Fruit fly (Drosophila melanogaster) whole organism, pupa: Measurements from ENCODE around the gene Ski6.

Source experiments
- CG10348 ChIP-seq: fragments of 200-800 bp; sonication (Bioruptor generic); IDR thresholded peaks from 2 replicates; pipeline ENCODE4 v1.3.6; 2022; ENCODE audit warnings: missing biosample characterization, missing genetic modification characterization
- CG12605 ChIP-seq: fragments of 200-800 bp; sonication (Bioruptor generic); IDR thresholded peaks from 2 replicates; pipeline ENCODE4 v1.3.6; 2022; ENCODE audit warnings: missing biosample characterization, missing genetic modification characterization
- CG13204 ChIP-seq: fragments of 200-800 bp; sonication (Bioruptor generic); optimal IDR thresholded peaks from 2 replicates; lab custom pipeline; 2018; ENCODE audit warnings: missing biosample characterization, mild to moderate bottlenecking, missing genetic modification characterization, moderate library complexity
- CG14655 ChIP-seq: fragments of 200-800 bp; sonication (Bioruptor generic); optimal IDR thresholded peaks from 3 replicates; lab custom pipeline; 2017; ENCODE audit warnings: mild to moderate bottlenecking, missing biosample characterization, missing genetic modification reagents, missing genetic modification characterization
- CG15710 ChIP-seq: fragments of 200-800 bp; sonication (Bioruptor generic); optimal IDR thresholded peaks from 2 replicates; lab custom pipeline; 2018; ENCODE audit warnings: missing biosample characterization, mild to moderate bottlenecking, missing genetic modification characterization, moderate library complexity
- CG17806 ChIP-seq: fragments of 200-800 bp; sonication (Bioruptor generic); optimal IDR thresholded peaks from 2 replicates; lab custom pipeline; 2018; ENCODE audit warnings: missing biosample characterization, mild to moderate bottlenecking, missing genetic modification characterization, moderate library complexity
- CG32121 ChIP-seq: fragments of 200-800 bp; sonication (Bioruptor generic); IDR thresholded peaks from 2 replicates; pipeline ENCODE4 v1.3.6; 2022; ENCODE audit warnings: missing biosample characterization, missing genetic modification characterization
- CG34367 ChIP-seq: fragments of 200-800 bp; sonication (Bioruptor generic); optimal IDR thresholded peaks from 2 replicates; lab custom pipeline; 2018; ENCODE audit warnings: missing biosample characterization, mild to moderate bottlenecking, missing genetic modification characterization
- CG4496 ChIP-seq: fragments of 200-800 bp; sonication (Bioruptor generic); IDR thresholded peaks from 3 replicates; pipeline ENCODE4 v1.3.6; 2022; ENCODE audit warnings: missing biosample characterization, missing genetic modification characterization
- CG8159 ChIP-seq: fragments of 200-800 bp; sonication (Bioruptor generic); optimal IDR thresholded peaks from 3 replicates; lab custom pipeline; 2018; ENCODE audit warnings: missing biosample characterization, mild to moderate bottlenecking, missing genetic modification characterization, moderate library complexity
- CG8301 ChIP-seq: fragments of 200-800 bp; sonication (Bioruptor generic); optimal IDR thresholded peaks from 2 replicates; lab custom pipeline; 2018; ENCODE audit warnings: missing biosample characterization, mild to moderate bottlenecking, missing genetic modification characterization
- CG9948 ChIP-seq: fragments of 200-800 bp; sonication (Bioruptor generic); optimal IDR thresholded peaks from 2 replicates; lab custom pipeline; 2018; ENCODE audit warnings: missing biosample characterization, mild to moderate bottlenecking, missing genetic modification characterization, moderate library complexity
- D1 ChIP-seq: fragments of 200-800 bp; sonication (Bioruptor generic); optimal IDR thresholded peaks from 2 replicates; lab custom pipeline; 2018; ENCODE audit warnings: missing biosample characterization, mild to moderate bottlenecking, missing genetic modification characterization, moderate library complexity
- EcR ChIP-seq: fragments of 200-800 bp; sonication (Bioruptor generic); optimal IDR thresholded peaks from 3 replicates; lab custom pipeline; 2019; ENCODE audit warnings: missing biosample characterization, missing genetic modification characterization, mild to moderate bottlenecking, moderate library complexity, missing genetic modification reagents
- Ets98B ChIP-seq: fragments of 200-800 bp; sonication (Bioruptor generic); IDR thresholded peaks from 2 replicates; pipeline ENCODE4 v1.3.6; 2022; ENCODE audit warnings: missing biosample characterization, missing genetic modification characterization
- Pif1A ChIP-seq: fragments of 200-800 bp; sonication (Bioruptor generic); optimal IDR thresholded peaks from 3 replicates; lab custom pipeline; 2016; ENCODE audit warnings: missing biosample characterization, missing genetic modification characterization
- Pif1B ChIP-seq: fragments of 200-800 bp; sonication (Bioruptor generic); optimal IDR thresholded peaks from 3 replicates; lab custom pipeline; 2016; ENCODE audit warnings: missing biosample characterization, missing genetic modification characterization
- Snoo ChIP-seq: fragments of 200-800 bp; sonication (Bioruptor generic); optimal IDR thresholded peaks from 3 replicates; lab custom pipeline; 2017; ENCODE audit warnings: missing biosample characterization, mild to moderate bottlenecking, missing genetic modification characterization, inconsistent platforms
- fd96Ca ChIP-seq: fragments of 200-800 bp; sonication (Bioruptor generic); IDR thresholded peaks from 3 replicates; pipeline ENCODE4 v1.3.6; 2022; ENCODE audit warnings: missing biosample characterization, missing genetic modification characterization
- gl ChIP-seq: fragments of 200-800 bp; sonication (Bioruptor generic); optimal IDR thresholded peaks from 2 replicates; lab custom pipeline; 2018; ENCODE audit warnings: missing biosample characterization, mild to moderate bottlenecking, missing genetic modification characterization
- rn ChIP-seq: fragments of 200-800 bp; sonication (Bioruptor generic); IDR thresholded peaks from 2 replicates; pipeline ENCODE4 v1.3.6; 2022; ENCODE audit warnings: missing biosample characterization, missing genetic modification characterization

The Ski6 gene

DNA sequence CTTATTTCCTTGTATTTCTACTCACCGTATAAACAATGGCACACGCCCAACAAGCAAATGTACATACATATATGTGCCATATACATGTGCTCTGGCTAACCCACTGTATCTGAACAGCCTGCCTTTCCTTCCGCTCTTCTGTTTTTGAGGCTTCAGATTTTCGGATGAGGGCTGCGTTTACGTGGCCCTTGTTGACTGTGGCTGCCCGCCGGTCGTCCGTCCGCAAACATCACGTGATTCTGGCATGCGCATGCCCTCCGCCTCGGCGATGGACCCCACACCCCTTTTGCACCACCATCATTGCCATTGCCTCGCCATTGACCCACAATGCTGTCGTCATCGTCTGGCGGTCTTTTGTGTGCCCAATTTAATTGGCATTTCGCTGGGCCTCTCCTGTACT, 17.0 kb downstream of the Ski6 start:
- TF ChIP-seq gl (peak; percentile 3), CG13204 (GFP tag; lab: Kevin White, UChicago) (peak; percentile 54), CG8159 (tag; lab: Kevin White, UChicago) (no peak), CG12605 (GFP tag; lab: Robert Waterston, UW) (0 out of 2 replicates have a peak, but pooled peaks have one; percentile 10), CG8301 (tag; lab: Kevin White, UChicago) (no peak), D1 (tag; lab: Kevin White, UChicago) (no peak), CG34367 (no peak), rn (no peak), CG4496 (no peak), CG9948 (tag; lab: Kevin White, UChicago) (no peak), CG17806 (tag; lab: Kevin White, UChicago) (no peak), CG15710 (tag; lab: Kevin White, UChicago) (no peak), fd96Ca (GFP tag; lab: Robert Waterston, UW) (peak; percentile 44; the same call in 1 of the 3 replicates), Ets98B (GFP tag; lab: Robert Waterston, UW) (peak; percentile 9; the same call in 1 of the 2 replicates), CG32121 (GFP tag; lab: Robert Waterston, UW) (peak; percentile 45; the same call in 1 of the 2 replicates), Pif1B (GFP tag; lab: Kevin White, UChicago) (no peak), Pif1A (no peak), CG14655 (GFP tag; lab: Kevin White, UChicago) (no peak), CG10348 (no peak), EcR (GFP tag; lab: Kevin White, UChicago) (peak; percentile 49), Snoo (tag; lab: Kevin White, UChicago) (peak; percentile 48)

DNA sequence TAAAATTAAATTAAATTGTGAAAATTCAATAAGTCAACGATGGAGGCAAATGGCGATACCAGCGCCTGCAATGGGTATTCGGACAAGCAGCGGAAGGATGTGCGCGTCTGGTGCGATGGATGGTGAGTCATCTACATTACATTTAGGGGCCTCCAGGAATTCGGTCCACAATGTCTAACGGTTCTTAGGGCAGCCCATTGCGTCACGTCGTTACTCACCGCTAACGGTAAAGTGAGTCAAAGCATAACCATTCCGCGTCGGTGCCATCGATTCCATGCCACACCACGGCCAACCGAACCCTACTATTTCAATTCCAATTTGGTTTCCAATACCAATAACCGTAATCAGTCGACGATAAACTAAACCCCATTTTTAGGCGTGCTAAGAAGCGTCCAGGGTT, 18.1 kb downstream of the Ski6 start:
- TF ChIP-seq CG12605 (GFP tag; lab: Robert Waterston, UW) (no peak), fd96Ca (GFP tag; lab: Robert Waterston, UW) (no peak), rn (no peak), CG13204 (GFP tag; lab: Kevin White, UChicago) (no peak), Pif1A (no peak), EcR (GFP tag; lab: Kevin White, UChicago) (no peak), CG15710 (tag; lab: Kevin White, UChicago) (no peak), D1 (tag; lab: Kevin White, UChicago) (no peak), CG9948 (tag; lab: Kevin White, UChicago) (no peak)
- TF ChIP-seq, all 21 proteins: peak for 0

DNA sequence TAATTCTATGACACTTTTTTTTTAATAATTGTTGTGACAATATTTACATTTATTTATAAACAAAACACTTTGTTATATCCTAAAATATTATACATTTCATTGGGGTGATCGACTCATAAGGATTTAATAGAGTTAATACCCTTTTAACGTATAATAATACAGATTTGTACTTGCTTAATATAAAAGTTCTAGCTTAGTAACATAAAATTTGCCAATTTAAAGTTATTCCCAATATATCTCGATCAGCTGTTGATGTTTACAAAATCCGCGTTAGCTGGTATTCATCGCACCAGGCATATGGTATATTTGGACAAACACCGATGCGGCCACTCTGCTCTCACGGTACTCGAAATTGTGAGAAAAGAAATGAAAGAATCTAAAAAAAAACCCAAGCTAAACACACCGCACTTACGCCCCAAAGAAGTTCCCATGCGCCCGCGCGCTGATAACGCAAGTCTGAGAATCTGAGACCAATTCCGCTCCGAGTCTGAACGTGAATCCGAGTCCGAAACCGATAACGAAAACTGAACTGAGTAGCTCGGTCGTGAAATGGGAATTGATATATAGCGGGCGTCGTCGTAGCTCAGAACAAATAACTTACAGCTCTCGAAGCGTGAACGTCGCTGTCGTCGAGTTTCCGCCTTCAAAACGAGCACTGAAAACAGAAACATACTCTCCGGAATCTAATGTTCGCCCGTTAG, 18.6 kb downstream of the Ski6 start, which contains the start of gene Pect:
TSS of gene Pect (plus strand) at position 326 of the 701 bp plus-strand sequence.
- TF ChIP-seq Pif1B (GFP tag; lab: Kevin White, UChicago): no peak
- TF ChIP-seq CG15710 (tag; lab: Kevin White, UChicago): peak; percentile 28
- no peak for TF ChIP-seq CG34367
- TF ChIP-seq CG17806 (tag; lab: Kevin White, UChicago): no peak
- TF ChIP-seq Pif1A: no peak
- TF ChIP-seq CG9948 (tag; lab: Kevin White, UChicago): no peak
- no peak for TF ChIP-seq CG8301 (tag; lab: Kevin White, UChicago)
- no peak for TF ChIP-seq CG4496
- no peak for TF ChIP-seq CG8159 (tag; lab: Kevin White, UChicago)
- no peak for TF ChIP-seq CG32121 (GFP tag; lab: Robert Waterston, UW)
- peak; percentile 52 for TF ChIP-seq EcR (GFP tag; lab: Kevin White, UChicago)
- TF ChIP-seq gl: peak; percentile 7
- TF ChIP-seq CG13204 (GFP tag; lab: Kevin White, UChicago): no peak
- peak; percentile 54; the same call in 1 of the 2 replicates for TF ChIP-seq Ets98B (GFP tag; lab: Robert Waterston, UW)
- TF ChIP-seq D1 (tag; lab: Kevin White, UChicago): no peak
- no peak for TF ChIP-seq CG10348
- no peak for TF ChIP-seq CG14655 (GFP tag; lab: Kevin White, UChicago)
- TF ChIP-seq CG12605 (GFP tag; lab: Robert Waterston, UW): peak; percentile 62
- peak; percentile 38; the same call in 1 of the 3 replicates for TF ChIP-seq fd96Ca (GFP tag; lab: Robert Waterston, UW)
- no peak for TF ChIP-seq rn
- TF ChIP-seq Snoo (tag; lab: Kevin White, UChicago): no peak

DNA sequence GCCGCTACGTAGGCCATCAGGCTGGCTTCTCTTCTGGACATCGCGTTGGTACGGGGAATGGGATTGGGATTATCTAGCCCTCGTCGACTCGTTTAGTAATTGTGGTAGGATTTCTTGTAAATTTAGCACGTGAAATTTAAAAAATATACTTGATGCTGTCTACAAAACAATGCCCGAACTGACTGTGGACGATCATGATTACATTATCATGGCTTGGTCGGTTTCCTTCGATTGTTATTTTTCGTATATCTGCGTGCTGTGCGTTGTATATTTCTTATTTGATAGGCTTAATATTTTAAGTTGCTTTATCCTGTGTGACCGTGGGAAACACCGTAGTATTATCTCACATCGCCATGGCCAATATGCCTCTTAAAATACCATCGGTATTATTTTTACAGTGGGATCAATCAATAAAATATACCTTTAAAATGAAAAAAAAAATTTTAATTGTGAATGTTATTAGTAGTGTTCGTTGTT, 19.2 kb downstream of the Ski6 start, which contains the start of gene CG16972:
TSS of gene CG16972 (minus strand) at position 336 of the 477 bp plus-strand sequence.
- TF ChIP-seq CG12605 (GFP tag; lab: Robert Waterston, UW) (peak; percentile 7; the same call in 1 of the 2 replicates), CG14655 (GFP tag; lab: Kevin White, UChicago) (no peak)

DNA sequence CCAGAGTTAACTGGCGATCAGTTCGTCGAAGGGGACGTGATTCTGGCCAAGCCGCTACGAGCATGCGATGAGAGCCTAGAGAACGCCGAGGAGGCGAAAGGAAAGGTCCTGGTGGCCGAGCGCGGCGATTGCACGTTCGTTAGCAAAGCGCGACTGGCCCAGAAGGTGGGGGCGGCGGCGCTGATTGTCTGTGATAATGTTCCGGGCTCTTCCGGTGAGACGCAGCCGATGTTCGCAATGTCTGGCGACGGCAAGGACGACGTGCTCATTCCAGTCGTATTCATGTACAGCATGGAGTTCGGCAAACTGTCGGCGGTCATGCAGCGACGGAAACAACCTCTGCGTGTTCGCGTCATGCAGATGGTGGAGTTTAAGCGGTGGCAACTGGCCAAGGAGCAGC, 26.4 kb downstream of the Ski6 start:
- TF ChIP-seq Ets98B (GFP tag; lab: Robert Waterston, UW) (no peak), CG13204 (GFP tag; lab: Kevin White, UChicago) (no peak), D1 (tag; lab: Kevin White, UChicago) (no peak), CG8159 (tag; lab: Kevin White, UChicago) (no peak), Snoo (tag; lab: Kevin White, UChicago) (no peak), gl (no peak)

DNA sequence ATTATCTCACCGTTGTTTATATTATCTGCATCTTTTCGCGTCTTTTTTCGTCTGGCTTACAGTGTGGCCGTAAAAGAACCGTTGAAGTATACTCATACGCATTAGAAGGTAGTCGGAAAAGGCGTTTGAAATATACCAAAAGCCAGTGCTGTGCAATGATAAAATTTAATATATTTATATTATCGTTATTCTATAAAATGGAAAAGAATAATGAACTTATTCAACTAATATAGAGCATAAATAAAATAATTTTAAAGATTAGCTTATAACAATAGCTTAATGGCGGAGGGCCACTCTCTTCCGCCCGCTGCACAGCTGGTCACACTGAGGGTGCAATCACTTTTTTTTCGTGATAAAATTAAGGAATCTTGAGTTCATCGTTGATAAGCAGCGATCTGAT, 30.3 kb downstream of the Ski6 start, which contains the start of the genes CG16974 and Edem2:
TSS of gene CG16974 (minus strand) at position 86 of the 400 bp plus-strand sequence.
TSS of gene Edem2 (plus strand) at position 308 of the 400 bp plus-strand sequence.
- no peak for TF ChIP-seq CG34367
- TF ChIP-seq CG10348: no peak
- peak; percentile 56; the same call in 1 of the 2 replicates for TF ChIP-seq CG32121 (GFP tag; lab: Robert Waterston, UW)
- TF ChIP-seq CG17806 (tag; lab: Kevin White, UChicago): no peak
- peak; percentile 60 for TF ChIP-seq Ets98B (GFP tag; lab: Robert Waterston, UW)
- no peak for TF ChIP-seq CG8159 (tag; lab: Kevin White, UChicago)
- peak; percentile 71 for TF ChIP-seq fd96Ca (GFP tag; lab: Robert Waterston, UW)
- TF ChIP-seq Snoo (tag; lab: Kevin White, UChicago): peak; percentile 53
- TF ChIP-seq D1 (tag; lab: Kevin White, UChicago): no peak
- TF ChIP-seq EcR (GFP tag; lab: Kevin White, UChicago): peak; percentile 28
- peak; percentile 59; the same call in 1 of the 3 replicates for TF ChIP-seq CG4496
- no peak for TF ChIP-seq CG9948 (tag; lab: Kevin White, UChicago)
- TF ChIP-seq rn: peak; percentile 42; the same call in 1 of the 2 replicates
- TF ChIP-seq CG8301 (tag; lab: Kevin White, UChicago): no peak
- TF ChIP-seq CG14655 (GFP tag; lab: Kevin White, UChicago): no peak
- peak; percentile 56 for TF ChIP-seq CG15710 (tag; lab: Kevin White, UChicago)
- no peak for TF ChIP-seq CG12605 (GFP tag; lab: Robert Waterston, UW)
